Fruit fly (Drosophila melanogaster) whole organism, pupa: ENCODE results near the gene mthl14.

ENCODE experiments used
- CG15710 ChIP-seq: fragments of 200-800 bp; sonication (Bioruptor generic); optimal IDR thresholded peaks from 2 replicates; lab custom pipeline; 2018; ENCODE audit warnings: missing biosample characterization, mild to moderate bottlenecking, missing genetic modification characterization, moderate library complexity
- Pif1A ChIP-seq: fragments of 200-800 bp; sonication (Bioruptor generic); optimal IDR thresholded peaks from 3 replicates; lab custom pipeline; 2016; ENCODE audit warnings: missing biosample characterization, missing genetic modification characterization
- Pif1B ChIP-seq: fragments of 200-800 bp; sonication (Bioruptor generic); optimal IDR thresholded peaks from 3 replicates; lab custom pipeline; 2016; ENCODE audit warnings: missing biosample characterization, missing genetic modification characterization

DNA sequence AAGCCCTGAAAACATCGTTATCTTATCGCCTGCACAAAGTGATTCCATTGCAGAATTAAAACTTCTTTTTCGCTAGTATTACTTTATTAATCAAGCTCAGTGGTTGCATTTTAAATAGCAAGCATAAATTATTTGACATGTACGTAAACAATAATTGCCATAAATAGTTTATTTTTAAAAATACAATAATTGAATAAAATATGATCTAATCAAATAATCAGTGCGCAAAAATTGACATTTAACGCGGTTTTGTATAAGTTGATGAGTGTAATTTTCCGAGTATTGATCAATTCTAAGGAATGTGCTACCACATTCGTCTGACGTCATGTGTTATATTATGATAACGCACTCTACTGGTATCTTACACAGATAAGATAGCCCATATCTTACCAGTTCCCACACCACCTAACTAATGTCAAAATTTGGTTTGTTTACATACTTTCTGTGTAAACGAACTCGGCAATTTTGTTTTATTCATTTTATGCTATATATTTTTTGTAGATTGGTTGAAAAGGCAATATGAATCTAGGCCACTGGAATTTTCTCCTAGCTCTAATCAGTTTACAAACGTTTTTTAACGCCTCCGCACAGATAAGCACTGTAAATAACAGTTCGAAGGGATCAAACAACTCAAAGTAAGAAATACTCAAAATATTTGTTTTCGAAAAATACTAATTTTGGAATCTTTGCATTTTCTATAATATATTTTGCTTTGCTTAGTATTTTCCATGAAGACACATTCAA lies at the start of gene mthl14:
- no peak for TF ChIP-seq Pif1A
- no peak for TF ChIP-seq Pif1B (GFP tag; lab: Kevin White, UChicago)
- no peak for TF ChIP-seq CG15710
